Worm (Caenorhabditis elegans) whole organism, dauer: ENCODE measurements around the gene K10H10.12.

Source experiments
- unc-62 ChIP-seq: sonication (generic microtip); optimal IDR thresholded peaks from 2 replicates; lab custom pipeline; 2017; ENCODE audit warnings: missing biosample characterization, missing genetic modification reagents, missing genetic modification characterization

K10H10.12 gene

DNA sequence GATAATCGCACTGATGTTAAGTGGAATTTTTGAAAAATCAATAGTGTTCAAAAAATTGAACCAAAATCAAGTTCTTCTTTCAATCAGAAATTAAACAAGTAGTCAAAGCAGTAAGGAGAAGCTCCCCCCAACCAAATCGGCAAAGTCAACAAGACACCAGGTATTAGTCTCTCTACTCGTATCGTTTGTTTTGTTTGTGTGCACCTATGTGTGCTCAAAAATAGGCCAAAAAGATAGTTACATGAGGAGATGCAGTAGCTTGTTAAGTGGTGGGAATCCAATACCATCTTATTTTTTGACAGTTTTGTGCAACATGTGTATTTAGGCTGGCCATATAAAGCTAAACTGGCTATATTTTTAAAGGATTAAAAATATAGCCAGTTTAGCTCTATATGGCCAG, at the start of gene K10H10.12:
TSS of gene K10H10.12 (minus strand) at position 101 of the 400 bp plus-strand sequence.
- TF ChIP-seq unc-62 (GFP tag; lab: Kevin White, UChicago): no peak

- no peak for TF ChIP-seq unc-62 (GFP tag; lab: Kevin White, UChicago)
Observed at ce11 chrII:14555019-14555418, 48.9 kb upstream of the K10H10.12 start.

DNA sequence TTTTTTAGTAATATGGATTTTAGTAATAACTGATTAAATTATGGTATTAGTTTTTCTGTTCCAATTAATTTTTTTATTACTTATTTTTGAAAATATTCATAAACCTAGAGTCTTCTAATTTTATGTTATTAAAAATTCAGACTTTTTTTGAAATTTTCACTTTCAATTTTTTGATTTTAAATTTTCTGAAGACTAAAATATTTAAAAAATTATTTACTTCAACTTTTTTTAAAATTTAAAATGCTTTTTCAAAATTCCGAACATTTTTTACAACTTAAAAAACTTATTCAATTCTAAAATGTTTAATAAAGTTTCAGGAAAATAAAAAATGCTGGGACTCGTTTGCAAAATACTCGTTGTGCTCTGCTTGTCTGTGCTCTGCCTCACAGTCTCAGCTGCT, 44.5 kb upstream of the K10H10.12 start, which contains the start of gene nlp-41:
TSS of gene nlp-41 (plus strand) at position 301 of the 400 bp plus-strand sequence.
- no peak for TF ChIP-seq unc-62 (GFP tag; lab: Kevin White, UChicago)

- TF ChIP-seq unc-62 (GFP tag; lab: Kevin White, UChicago): no peak
Observed at ce11 chrII:14548691-14549090, 42.5 kb upstream of the K10H10.12 start, which contains the start of gene gcy-29. Gene gcy-29, minus strand, starts transcription at chrII:14548791.

- TF ChIP-seq unc-62 (GFP tag; lab: Kevin White, UChicago): no peak
Observed at ce11 chrII:14540551-14540950, 34.4 kb upstream of the K10H10.12 start.

- TF ChIP-seq unc-62 (GFP tag; lab: Kevin White, UChicago): no peak
Observed at ce11 chrII:14537728-14538127, 31.6 kb upstream of the K10H10.12 start, which contains the start of the genes clec-147 and C04H5.7. Gene clec-147, minus strand, starts transcription at chrII:14537828. Gene C04H5.7, plus strand, starts transcription at chrII:14537946.

ce11 chrII:14534000-14534399, 27.9 kb upstream of the K10H10.12 start, which contains the start of gene C04H5.1:
Gene C04H5.1, plus strand, starts transcription at chrII:14534300.
- TF ChIP-seq unc-62 (GFP tag; lab: Kevin White, UChicago): no peak

ce11 chrII:14528233-14528802, 22.2 kb upstream of the K10H10.12 start, which contains the start of the genes F57C2.5 and spat-1:
Gene F57C2.5, minus strand, starts transcription at chrII:14528239.
Gene spat-1, plus strand, starts transcription at chrII:14528752.
- TF ChIP-seq unc-62 (GFP tag; lab: Kevin White, UChicago): no peak

DNA sequence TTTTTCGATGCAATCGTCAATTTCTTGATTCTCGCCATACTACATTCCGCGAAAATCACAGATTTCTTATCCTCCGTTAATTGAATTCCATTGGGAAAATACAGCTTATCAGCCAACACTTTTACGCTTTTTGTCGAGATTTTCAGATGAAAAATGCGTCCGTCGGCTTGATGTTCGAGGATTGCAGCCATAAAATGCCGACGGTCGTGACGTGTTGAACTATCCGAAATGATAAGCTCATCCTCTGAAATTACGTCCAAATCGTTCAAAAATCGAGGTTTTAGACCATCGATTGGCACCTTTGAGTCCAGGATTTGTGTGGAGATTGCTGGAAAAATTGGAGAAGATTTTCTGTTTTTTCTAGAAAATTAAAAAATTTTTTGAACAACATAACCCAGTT, 21.0 kb upstream of the K10H10.12 start:
- no peak for TF ChIP-seq unc-62 (GFP tag; lab: Kevin White, UChicago)

DNA sequence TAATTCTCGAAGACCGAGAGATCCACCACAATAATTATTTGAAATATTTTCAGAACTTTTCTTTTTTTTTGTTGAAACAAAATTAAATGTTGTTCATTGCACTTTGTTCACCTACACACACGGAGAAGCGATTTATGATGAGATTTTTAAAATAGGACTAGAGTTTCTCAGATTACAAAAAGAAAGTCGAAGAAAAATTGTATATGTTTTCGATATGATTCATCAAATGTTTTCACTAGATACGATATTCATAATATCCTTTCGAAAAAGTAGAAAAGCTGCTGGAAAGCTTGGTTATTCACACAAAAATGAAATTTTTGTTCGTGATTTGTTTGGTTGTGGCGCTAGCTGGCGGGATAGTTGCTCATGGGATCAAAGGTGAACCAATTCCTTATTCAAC, 18.9 kb upstream of the K10H10.12 start, which contains the start of gene F57C2.4:
TSS of gene F57C2.4 (plus strand) at position 301 of the 400 bp plus-strand sequence.
- TF ChIP-seq unc-62 (GFP tag; lab: Kevin White, UChicago): no peak

- TF ChIP-seq unc-62 (GFP tag; lab: Kevin White, UChicago): no peak
Observed at ce11 chrII:14523645-14524223, 17.6 kb upstream of the K10H10.12 start, which contains the start of gene pot-2. Gene pot-2, plus strand, starts transcription at chrII:14524173.

- TF ChIP-seq unc-62 (GFP tag; lab: Kevin White, UChicago): no peak
Observed at ce11 chrII:14523070-14523572, 17.0 kb upstream of the K10H10.12 start, which contains the start of gene btb-20. Gene btb-20, minus strand, starts transcription at chrII:14523522.

- no peak for TF ChIP-seq unc-62 (GFP tag; lab: Kevin White, UChicago)
Observed at ce11 chrII:14522037-14522436, 15.9 kb upstream of the K10H10.12 start, which contains the start of gene btb-19. Gene btb-19, minus strand, starts transcription at chrII:14522137.

- TF ChIP-seq unc-62 (GFP tag; lab: Kevin White, UChicago): no peak
Observed at ce11 chrII:14515017-14515416, 8.9 kb upstream of the K10H10.12 start, which contains the start of gene K10H10.9. Gene K10H10.9, minus strand, starts transcription at chrII:14515117.

DNA sequence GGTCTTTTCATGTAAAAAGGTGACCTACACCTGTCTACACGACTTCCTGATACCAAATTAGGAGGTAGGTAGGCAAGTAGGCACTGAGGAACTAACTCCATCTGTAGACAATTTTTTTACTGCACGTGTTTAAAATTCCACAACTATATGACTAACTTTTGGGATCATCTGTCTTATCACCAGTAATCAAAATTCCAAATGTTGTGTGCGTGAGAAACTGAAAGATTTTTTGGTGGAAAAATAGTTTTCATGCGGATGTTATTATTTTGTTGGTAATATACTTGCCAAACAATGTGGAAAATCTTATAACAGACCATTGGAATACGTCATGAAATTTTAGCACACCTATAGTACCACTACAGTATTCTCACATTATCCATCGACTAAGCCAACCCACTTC, 5.0 kb upstream of the K10H10.12 start, which contains the start of gene K10H10.13:
TSS of gene K10H10.13 (minus strand) at position 101 of the 400 bp plus-strand sequence.
- TF ChIP-seq unc-62 (GFP tag; lab: Kevin White, UChicago): no peak

- no peak for TF ChIP-seq unc-62 (GFP tag; lab: Kevin White, UChicago)
Observed at ce11 chrII:14510162-14510561, 4.0 kb upstream of the K10H10.12 start.
